Worm (Caenorhabditis elegans): ENCODE results near the gene srz-100.

The srz-100 gene

ce11 chrV:16779281-16779597 is 47.5 kb downstream of the srz-100 start (continued):
- TF ChIP-seq ztf-18 (tag; optimal IDR thresholded peaks at IDR 0.05) = no peak
- no peak for TF ChIP-seq snpc-1.1 (tag; optimal IDR thresholded peaks at IDR 0.05; ENCODE audit: insufficient read depth)
- no peak for TF ChIP-seq athp-1 (tag; optimal IDR thresholded peaks at IDR 0.05)
- TF ChIP-seq unc-62 (GFP tag; optimal IDR thresholded peaks at IDR 0.05) = no peak
- no peak for TF ChIP-seq ztf-22 (GFP tag; optimal IDR thresholded peaks at IDR 0.05)
- no peak for TF ChIP-seq aptf-2 (GFP tag; conservative IDR thresholded peaks at IDR 0.05)

ce11 chrV:16779971-16780370 is 48.3 kb downstream of the srz-100 start:
- TF ChIP-seq attf-3 (GFP tag; conservative IDR thresholded peaks at IDR 0.05) (no peak), F57C9.4 (tag; optimal IDR thresholded peaks at IDR 0.05) (no peak), ama-1 (optimal IDR thresholded peaks at IDR 0.05) (no peak), ama-1 (GFP tag; optimal IDR thresholded peaks at IDR 0.05) (no peak), Y79H2A.3 (GFP tag; conservative IDR thresholded peaks at IDR 0.05) (no peak), hlh-12 (tag; optimal IDR thresholded peaks at IDR 0.05) (no peak), F52B5.7 (tag; optimal IDR thresholded peaks at IDR 0.05) (no peak), B0261.1 (tag; optimal IDR thresholded peaks at IDR 0.05) (no peak), ztf-25 (GFP tag; IDR thresholded peaks at IDR 0.05) (no peak), ceh-40 (GFP tag; IDR thresholded peaks at IDR 0.05) (no peak), Y53G8AR.9 (GFP tag; conservative IDR thresholded peaks at IDR 0.05) (no peak), T07F8.4 (tag; optimal IDR thresholded peaks at IDR 0.05) (no peak), let-607 (tag; optimal IDR thresholded peaks at IDR 0.05) (no peak), B0336.3 (GFP tag; IDR thresholded peaks at IDR 0.05) (no peak), athp-1 (tag; optimal IDR thresholded peaks at IDR 0.05) (no peak)

ce11 chrV:16780554-16780953 is 48.9 kb downstream of the srz-100 start:
- TF ChIP-seq somi-1 (GFP tag; optimal IDR thresholded peaks at IDR 0.05) (peak; percentile 15), Y95B8A.8 (GFP tag; IDR thresholded peaks at IDR 0.05) (no peak), hmg-20 (GFP tag; IDR thresholded peaks at IDR 0.05) (no peak)

ce11 chrV:16781974-16782373 is 50.3 kb downstream of the srz-100 start:
- no peak for TF ChIP-seq ccch-3 (GFP tag; optimal IDR thresholded peaks at IDR 0.05)
- no peak for TF ChIP-seq ceh-27 (GFP tag; optimal IDR thresholded peaks at IDR 0.05)
- TF ChIP-seq dox-1 (GFP tag; IDR thresholded peaks at IDR 0.05) = 0 out of 2 replicates have a peak, but pooled peaks have one; percentile 3

Data from whole organism, young adult.